Fruit fly (Drosophila melanogaster) S2 (cell line): Measurements from ENCODE around the gene Sfp87B.

Source experiments
- CG8478 ChIP-seq: fragments of >200 bp; optimal IDR thresholded peaks from 2 replicates; lab custom pipeline; 2018
- CTCF ChIP-seq, 2 experiments: fragments of >200 bp; optimal IDR thresholded peaks; 2 replicates each; lab custom pipeline; 2018

Gene Sfp87B

DNA sequence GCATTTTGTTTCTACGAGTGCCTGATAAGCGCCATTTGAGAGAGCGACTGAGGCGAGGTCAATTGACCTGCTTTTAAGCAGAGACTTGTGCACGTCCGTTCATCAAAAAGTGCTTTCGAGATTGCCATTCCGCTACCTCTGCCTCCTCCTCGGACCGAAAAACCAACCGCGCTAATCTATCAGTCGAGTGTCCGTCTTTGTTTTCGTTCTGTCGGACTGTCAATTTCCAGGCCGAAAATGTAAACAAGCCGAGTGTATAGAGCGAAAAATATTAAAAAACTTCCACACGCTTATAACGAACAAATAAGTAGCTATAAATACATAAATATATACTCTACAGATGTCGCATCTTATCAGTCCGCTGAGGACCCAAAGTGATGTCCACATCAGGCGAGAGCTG, 13.9 kb upstream of the Sfp87B start:
- no peak for TF ChIP-seq CG8478
- no peak for TF ChIP-seq CTCF (optimal IDR thresholded peaks at IDR 0.05; lab: Kevin White, UChicago)

DNA sequence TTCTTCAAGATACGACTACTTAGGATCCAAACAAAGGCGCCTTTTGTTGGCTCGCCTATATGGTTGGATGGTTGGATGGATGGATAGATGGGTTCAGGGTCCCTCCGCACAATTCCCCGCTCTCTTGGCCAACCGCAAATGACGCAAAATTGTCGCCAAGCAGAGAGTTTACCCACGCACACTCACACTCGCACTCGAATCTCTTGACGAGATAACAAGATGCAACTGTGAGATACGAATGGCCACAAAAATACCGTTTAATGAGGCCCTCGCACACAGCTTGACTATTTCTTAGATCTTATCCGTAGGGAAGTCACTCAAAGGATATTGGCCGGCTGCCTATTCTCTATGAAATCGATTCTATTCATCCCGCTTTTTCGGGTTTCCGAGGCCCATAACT, 13.1 kb upstream of the Sfp87B start:
- TF ChIP-seq CTCF (optimal IDR thresholded peaks at IDR 0.05; lab: Kevin White, UChicago): no peak
- TF ChIP-seq CG8478: no peak

DNA sequence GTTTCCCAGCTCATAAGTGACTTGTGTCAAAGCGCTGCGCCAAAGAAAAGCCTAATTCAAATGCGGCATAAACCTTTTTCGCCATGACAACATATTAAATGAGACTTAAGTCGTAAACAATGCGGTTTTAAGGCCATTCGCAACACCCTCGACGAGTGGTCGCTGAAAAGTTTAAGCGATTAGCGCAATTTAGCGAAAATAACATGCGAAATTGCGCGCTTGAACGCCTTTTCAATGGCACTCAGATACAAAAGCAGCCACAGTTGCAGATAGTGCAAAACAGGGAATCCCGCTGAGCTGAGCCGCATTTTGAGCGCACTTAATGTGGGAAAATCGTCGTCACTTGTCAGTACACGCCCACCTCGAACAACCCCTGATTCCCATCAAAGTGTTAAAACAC, 12.3 kb upstream of the Sfp87B start, which contains the start of gene CG44038:
CG44038 (plus strand) TSS at position 301 of the 400 bp plus-strand sequence.
- no peak for TF ChIP-seq CTCF (optimal IDR thresholded peaks at IDR 0.05; lab: Kevin White, UChicago)
- no peak for TF ChIP-seq CG8478

DNA sequence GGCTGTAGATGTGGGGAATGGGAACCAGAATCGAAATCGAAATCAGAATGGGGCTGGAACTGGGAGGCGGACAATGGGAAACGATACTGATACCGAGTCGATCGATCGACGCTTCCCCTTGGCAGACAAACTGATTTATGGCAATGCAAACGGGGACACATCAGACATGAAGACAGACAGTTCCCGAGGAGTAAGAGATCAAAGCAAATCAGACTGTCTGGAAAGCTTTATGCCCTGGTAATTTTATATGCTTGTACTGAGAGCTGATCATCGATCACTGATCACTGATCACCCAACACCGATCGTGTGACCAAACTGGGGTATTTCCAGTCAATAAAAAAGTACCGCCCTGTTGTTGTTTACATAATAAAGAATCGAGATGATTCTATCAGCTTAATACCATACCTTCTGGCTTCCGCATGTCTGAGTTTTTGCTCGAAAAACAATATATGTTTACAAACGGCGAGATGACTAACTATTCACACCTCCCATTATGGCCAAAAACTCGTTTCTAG, 3.0 kb upstream of the Sfp87B start:
- TF ChIP-seq CTCF (optimal IDR thresholded peaks at IDR 0.05; lab: Kevin White, UChicago) (no peak), CG8478 (no peak)

DNA sequence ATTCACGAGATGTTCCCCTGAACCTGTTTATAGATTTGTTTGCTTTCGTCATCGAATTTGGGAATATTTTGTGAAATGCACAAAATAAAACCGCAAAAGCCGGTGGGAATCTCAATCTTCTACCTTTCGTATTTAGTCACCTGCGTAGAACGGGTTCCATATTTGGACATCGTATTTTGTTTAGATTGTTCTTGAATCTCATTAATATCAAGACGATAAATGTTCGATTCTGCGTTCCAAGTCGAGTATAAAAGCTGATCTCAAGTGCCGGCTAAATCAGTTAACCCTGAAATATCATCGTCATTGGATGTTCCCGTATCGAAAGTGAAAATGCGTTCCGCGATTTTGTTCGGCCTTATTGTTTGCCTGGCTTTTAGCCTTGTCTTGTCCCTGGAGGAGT, 2.3 kb upstream of the Sfp87B start, which contains the start of gene CG17738:
CG17738 (plus strand) TSS at position 301 of the 400 bp plus-strand sequence.
- no peak for TF ChIP-seq CG8478
- TF ChIP-seq CTCF (optimal IDR thresholded peaks at IDR 0.05; lab: Kevin White, UChicago): no peak

DNA sequence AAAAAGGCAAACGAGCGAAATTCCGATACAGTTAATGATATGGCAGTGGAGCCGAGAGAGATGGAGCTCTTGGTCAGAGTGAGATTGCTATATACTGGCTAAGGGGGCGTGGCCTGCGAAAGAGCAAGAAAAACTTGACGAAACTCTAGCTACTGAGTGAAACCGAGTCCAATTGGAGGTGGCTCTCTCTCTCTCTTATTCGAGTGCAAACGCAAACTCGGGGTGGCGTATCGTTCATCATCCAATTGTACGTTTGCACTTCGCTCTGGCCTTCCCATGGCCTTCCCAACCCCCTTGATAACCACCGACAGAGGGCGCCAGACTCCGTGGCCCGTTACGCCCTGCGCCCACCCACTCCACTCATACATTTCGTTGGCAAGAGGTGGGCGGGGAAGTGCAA, 6.1 kb downstream of the Sfp87B start:
- TF ChIP-seq CG8478: peak; percentile 63
- TF ChIP-seq CTCF (optimal IDR thresholded peaks at IDR 0.05; lab: Kevin White, UChicago): peak; percentile 89 to 97

DNA sequence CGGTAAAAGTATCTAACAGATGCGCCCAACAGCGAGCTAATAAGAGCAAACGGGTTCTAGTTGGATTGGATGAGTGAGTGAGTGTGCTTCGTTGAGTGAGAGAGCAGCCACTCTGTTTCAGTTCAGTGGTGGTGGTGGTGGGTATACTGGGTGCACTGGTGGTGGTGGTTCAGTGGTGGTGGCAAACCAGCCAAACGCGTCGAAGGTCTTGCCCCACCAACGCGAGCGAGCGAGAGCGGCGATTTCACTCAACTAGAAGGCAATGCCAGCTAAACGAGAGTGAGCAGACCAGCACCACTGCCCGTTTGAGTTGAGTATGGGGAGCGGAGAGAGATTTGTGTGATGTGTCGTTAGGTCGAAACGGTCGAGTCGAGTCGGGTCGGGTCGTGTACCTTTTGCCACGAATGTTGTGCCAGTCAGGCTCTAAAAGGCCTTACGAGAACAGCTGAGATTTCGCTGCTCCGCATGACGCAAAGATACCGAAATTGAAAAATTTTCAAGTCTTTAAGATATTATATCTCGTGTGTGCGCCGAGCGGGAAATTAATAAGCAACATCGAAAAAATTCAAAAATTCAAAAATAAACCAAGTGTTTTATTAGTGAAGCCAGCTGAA, 7.9 kb downstream of the Sfp87B start:
- TF ChIP-seq CTCF (optimal IDR thresholded peaks at IDR 0.05; lab: Kevin White, UChicago) (peak; percentile 44 to 60), CG8478 (no peak)

DNA sequence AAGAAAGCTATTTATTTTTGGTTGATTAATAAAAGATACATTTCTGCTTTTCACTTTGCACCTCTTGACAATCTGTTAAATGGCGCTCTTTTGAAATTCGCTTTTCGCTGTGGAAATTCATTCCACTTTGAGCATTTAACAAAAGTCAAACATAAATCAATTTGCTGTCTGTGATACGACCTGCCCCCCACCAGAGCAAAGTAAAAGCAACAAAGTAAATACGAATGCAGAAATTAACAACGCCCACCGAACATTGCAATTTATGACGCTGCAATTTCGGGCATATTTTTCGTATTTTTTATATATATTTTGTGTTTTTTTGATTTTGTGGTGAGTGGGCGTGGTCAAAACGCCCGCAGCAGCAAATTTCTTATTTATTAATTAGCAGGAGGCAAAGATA, 12.7 kb downstream of the Sfp87B start:
- TF ChIP-seq CG8478: no peak
- no peak for TF ChIP-seq CTCF (optimal IDR thresholded peaks at IDR 0.05; lab: Kevin White, UChicago)

DNA sequence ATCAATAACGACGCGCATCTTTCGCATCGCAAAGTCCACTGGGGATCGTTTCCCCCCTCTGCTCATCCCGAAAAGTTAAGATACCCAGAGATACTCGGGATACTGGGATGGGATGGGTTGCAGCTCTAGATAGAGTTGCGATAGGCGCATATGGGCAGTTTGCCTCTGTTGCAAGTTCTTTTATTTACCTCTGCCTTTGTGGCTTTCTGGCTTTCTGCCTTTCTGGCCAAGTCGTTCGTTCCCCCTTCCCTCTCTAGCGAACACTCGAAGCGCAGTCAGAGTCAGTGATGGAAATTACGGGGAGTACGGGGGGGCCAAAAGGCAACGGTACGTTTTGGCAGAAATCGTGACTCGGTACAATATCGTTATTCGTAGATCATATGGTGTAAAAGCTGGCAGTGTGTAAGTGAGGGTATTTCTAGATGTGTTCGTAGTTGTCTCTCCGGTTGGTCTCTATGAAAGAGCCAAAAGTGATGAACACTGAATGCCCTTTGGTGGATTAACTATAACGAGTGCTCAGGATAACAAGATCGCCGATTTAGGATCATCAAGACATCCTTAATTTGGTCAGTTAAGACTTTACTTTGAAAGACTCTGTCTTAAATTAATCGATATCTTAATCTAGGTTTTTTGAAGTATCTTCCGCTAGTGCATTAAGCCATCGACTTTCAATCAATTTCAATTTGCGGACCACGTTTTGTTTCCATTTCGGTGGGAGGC, 15.8 kb downstream of the Sfp87B start:
- TF ChIP-seq CTCF (optimal IDR thresholded peaks at IDR 0.05; lab: Kevin White, UChicago) (no peak), CG8478 (no peak)

DNA sequence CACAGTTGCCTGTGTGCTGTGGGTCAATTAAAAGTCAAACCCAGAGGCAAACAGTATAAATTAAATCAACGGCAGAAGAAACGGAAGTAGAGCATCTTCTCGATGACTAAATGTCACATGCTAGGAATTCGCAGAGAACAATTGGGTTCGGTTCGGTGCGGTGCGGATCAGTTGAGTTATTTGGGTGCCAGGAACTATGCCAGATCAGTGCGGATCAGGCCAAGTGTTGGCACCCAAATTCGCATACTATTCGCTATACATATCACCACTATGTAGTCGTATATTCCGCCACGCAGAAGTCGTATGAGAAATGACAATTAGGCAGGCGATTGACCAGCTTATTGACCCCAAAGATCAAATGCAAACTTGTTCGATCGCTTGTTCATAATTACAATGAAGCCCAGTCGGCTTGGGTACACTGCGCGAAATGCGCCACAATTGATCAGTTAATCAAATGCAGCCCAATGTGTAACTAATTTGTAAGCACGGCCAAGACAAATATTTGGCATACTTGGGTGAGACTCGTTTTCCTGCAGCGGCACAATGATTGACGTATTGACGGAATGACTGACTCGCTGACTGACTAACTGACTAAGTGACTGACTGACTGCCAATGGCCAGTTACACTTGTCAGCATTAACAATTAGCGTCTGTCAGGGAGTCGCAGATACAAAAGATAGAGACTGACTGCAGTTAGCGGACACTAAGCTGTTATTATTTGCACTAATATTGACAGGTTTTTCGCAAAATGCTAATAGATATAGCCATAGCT, 17.7 kb downstream of the Sfp87B start:
- no peak for TF ChIP-seq CTCF (optimal IDR thresholded peaks at IDR 0.05; lab: Kevin White, UChicago)
- TF ChIP-seq CG8478: no peak

DNA sequence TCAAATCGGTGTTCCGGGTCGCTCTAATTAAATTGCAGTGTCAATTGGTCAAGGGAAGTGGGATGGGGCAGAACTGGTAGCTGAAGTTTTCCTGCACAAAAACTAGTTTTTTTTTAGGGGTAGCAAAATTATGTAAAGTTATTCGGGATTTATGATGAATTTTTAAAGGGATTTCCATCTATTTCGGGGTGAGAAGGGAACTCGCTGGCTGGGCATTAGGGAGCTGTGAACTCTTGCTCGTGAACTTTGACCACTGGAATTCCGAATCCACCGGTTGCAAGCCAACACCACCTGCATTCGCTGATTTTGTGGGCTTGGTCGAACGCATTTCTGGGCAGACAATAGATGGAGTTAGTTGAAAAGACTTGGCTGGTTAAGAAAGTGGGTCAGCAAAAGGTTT, 18.9 kb downstream of the Sfp87B start:
- TF ChIP-seq CG8478 (no peak), CTCF (optimal IDR thresholded peaks at IDR 0.05; lab: Kevin White, UChicago) (no peak)

DNA sequence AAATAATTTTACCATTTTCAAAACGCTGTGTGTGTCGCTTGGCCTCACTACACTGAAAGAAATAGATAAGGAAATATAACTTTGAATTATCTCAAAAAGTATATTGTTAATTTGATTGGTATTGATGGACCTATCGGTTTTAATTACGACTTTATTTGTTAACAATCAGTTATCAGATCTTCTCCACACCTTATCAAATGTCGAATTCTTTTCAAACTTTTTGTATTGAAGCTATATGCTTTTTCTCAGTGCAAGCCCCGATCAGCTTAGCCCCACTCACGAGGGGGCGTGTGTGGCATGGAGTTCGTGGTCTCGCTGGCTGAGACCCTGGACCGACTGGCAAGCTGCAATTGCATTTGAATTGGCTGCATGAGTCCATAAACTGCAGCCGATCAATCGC, 24.3 kb downstream of the Sfp87B start:
- TF ChIP-seq CTCF (optimal IDR thresholded peaks at IDR 0.05; lab: Kevin White, UChicago): no peak
- TF ChIP-seq CG8478: no peak

DNA sequence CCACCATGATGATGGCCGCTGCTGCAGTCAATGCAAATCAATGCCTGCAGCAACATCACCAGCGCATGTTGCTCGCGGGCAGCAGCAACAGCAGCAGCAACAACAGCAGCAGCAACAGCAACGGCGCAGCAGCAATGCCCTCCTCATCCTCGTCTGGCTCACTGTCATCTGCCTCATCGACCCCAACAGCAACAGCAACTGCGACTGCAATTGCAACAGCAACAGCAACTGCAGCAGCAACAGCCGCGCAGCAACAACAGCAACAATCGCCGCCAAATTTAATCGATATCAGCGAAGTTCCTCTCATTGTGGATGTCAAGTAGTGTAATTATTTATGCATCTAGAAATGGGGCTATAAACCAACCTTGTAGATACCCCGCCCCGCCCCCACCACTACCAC, 28.6 kb downstream of the Sfp87B start:
- TF ChIP-seq CG8478 (no peak), CTCF (optimal IDR thresholded peaks at IDR 0.05; lab: Kevin White, UChicago) (no peak)

DNA sequence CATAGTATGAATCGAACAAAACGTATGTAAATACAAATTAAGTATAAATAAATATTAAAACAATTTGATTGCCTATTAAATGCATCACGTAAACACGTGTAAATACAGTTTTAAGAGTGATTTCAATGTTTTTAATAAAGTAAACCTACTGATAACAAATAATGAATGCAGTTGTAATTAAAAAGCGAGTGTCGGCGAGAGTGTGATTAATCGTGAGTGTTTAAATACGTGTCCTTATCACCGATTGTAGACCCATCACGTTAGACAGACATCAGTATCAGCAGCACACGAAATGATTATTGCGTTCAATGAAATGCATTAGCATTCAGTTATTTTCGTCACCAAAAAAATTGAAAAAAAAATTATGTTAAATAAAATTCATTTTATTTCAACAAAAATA, 30.0 kb downstream of the Sfp87B start:
- no peak for TF ChIP-seq CG8478
- TF ChIP-seq CTCF (optimal IDR thresholded peaks at IDR 0.05; lab: Kevin White, UChicago): no peak

DNA sequence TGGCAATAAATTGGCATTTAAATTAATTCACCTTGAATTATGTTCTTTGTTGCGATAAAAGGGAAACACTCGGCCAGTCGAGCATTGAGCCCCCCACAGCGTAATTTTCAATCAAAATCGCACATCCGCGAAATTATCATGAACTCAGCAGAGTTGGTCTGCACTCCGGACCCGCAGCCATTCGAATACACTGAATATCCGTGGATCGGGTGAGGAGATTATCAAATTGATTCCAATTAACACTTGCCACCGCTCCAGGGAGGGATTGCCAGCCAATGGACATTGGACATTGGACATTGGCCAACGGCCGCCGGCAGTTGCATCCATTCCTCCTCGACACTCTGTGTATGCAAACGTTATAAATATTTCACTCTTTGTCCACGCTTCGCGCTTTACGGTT, 34.6 kb downstream of the Sfp87B start:
- TF ChIP-seq CTCF (optimal IDR thresholded peaks at IDR 0.05; lab: Kevin White, UChicago): no peak
- no peak for TF ChIP-seq CG8478

DNA sequence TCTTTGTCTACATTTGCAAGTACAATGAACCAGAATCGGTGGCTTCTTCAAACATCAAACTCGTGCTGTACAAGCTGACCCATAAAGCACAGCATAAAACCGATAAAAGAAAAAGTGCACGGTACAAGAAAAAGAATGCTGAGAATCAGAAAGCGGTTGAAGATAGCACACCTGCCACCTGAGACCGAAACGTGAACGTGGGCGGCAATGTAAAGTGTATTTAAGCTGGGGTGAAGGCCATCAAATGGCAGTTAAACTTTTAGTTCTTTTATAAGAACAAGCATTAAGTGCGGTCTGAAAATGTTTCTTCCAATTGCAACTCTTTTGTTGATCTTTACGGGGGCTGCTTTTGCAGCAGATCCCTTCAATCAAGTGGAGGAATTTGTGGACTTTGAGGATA, 38.1 kb downstream of the Sfp87B start, which contains the start of gene CG4066:
CG4066 (plus strand) TSS at position 301 of the 400 bp plus-strand sequence.
- TF ChIP-seq CTCF (optimal IDR thresholded peaks at IDR 0.05; lab: Kevin White, UChicago): no peak
